Fruit fly (Drosophila melanogaster): ENCODE data around the gene CG33253.

CG33253 gene

dm6 chrX:19144785-19145422 is 38.3 kb upstream of the CG33253 start (continued):
- TF ChIP-seq otp (GFP tag; IDR thresholded peaks at IDR 0.05) (no peak), CG6683 (GFP tag; optimal IDR thresholded peaks at IDR 0.05) (no peak), CG32767 (GFP tag; IDR thresholded peaks at IDR 0.05) (no peak), CG8765 (GFP tag; IDR thresholded peaks at IDR 0.05) (no peak), CG17568 (GFP tag; optimal IDR thresholded peaks at IDR 0.05) (no peak), HLH3B (GFP tag; IDR thresholded peaks at IDR 0.05) (no peak), Sry-δ (GFP tag; optimal IDR thresholded peaks at IDR 0.05) (no peak), CG6765 (GFP tag; optimal IDR thresholded peaks at IDR 0.05) (no peak), Nf-YA (GFP tag; IDR thresholded peaks at IDR 0.05) (no peak), CG13894 (tag; optimal IDR thresholded peaks at IDR 0.05) (no peak), ap (GFP tag; IDR thresholded peaks at IDR 0.05) (no peak), aop (GFP tag; IDR thresholded peaks at IDR 0.05) (no peak), gfzf (GFP tag; optimal IDR thresholded peaks at IDR 0.05) (no peak), CG10209 (GFP tag; optimal IDR thresholded peaks at IDR 0.05) (no peak), Doc3 (GFP tag; IDR thresholded peaks at IDR 0.05; ENCODE audit: partially characterized antibody) (no peak), Lhr (GFP tag; optimal IDR thresholded peaks at IDR 0.05) (no peak), Dref (GFP tag; IDR thresholded peaks at IDR 0.05) (no peak), slbo (GFP tag; IDR thresholded peaks at IDR 0.05) (no peak), CG15696 (tag; optimal IDR thresholded peaks at IDR 0.05) (no peak), CG31441 (GFP tag; IDR thresholded peaks at IDR 0.05) (no peak), Max (GFP tag; optimal IDR thresholded peaks at IDR 0.05) (no peak), ranshi (GFP tag; IDR thresholded peaks at IDR 0.05) (0 out of 2 replicates have a peak, but pooled peaks have one; percentile 22), pb (GFP tag; optimal IDR thresholded peaks at IDR 0.05) (no peak), CG17802 (tag; optimal IDR thresholded peaks at IDR 0.05) (no peak), CG8290 (GFP tag; optimal IDR thresholded peaks at IDR 0.05) (no peak), CG8290 (tag; optimal IDR thresholded peaks at IDR 0.05) (no peak), CG12391 (tag; optimal IDR thresholded peaks at IDR 0.05) (no peak), onecut (GFP tag; IDR thresholded peaks at IDR 0.05) (no peak), CG13424 (tag; optimal IDR thresholded peaks at IDR 0.05) (peak; percentile 36), CG33557 (GFP tag; optimal IDR thresholded peaks at IDR 0.05) (no peak), rib (GFP tag; IDR thresholded peaks at IDR 0.05) (no peak), Dip3 (GFP tag; optimal IDR thresholded peaks at IDR 0.05) (no peak), CG17359 (tag; optimal IDR thresholded peaks at IDR 0.05) (peak; percentile 3), CG8944 (GFP tag; optimal IDR thresholded peaks at IDR 0.05) (no peak), CG4360 (GFP tag; IDR thresholded peaks at IDR 0.05) (no peak), sens-2 (GFP tag; IDR thresholded peaks at IDR 0.05) (no peak), CG8359 (GFP tag; optimal IDR thresholded peaks at IDR 0.05; ENCODE audit: borderline replicate concordance) (no peak), NK7.1 (GFP tag; optimal IDR thresholded peaks at IDR 0.05) (no peak), hbn (GFP tag; IDR thresholded peaks at IDR 0.05; ENCODE audit: partially characterized antibody) (no peak), CG10979 (tag; optimal IDR thresholded peaks at IDR 0.05) (peak; percentile 13), vvl (GFP tag; IDR thresholded peaks at IDR 0.05) (no peak), C15 (GFP tag; IDR thresholded peaks at IDR 0.05) (no peak), pros (GFP tag; optimal IDR thresholded peaks at IDR 0.05) (no peak), CG9215 (GFP tag; IDR thresholded peaks at IDR 0.05) (no peak), Oli (tag; optimal IDR thresholded peaks at IDR 0.05) (peak; percentile 24), zen2 (GFP tag; IDR thresholded peaks at IDR 0.05; ENCODE audit: partially characterized antibody) (no peak), CG17361 (GFP tag; IDR thresholded peaks at IDR 0.05) (peak; percentile 45; the same call in 2 of the 3 replicates), sob (GFP tag; IDR thresholded peaks at IDR 0.05) (no peak), CG8281 (tag; optimal IDR thresholded peaks at IDR 0.05) (peak; percentile 31), H2.0 (GFP tag; IDR thresholded peaks at IDR 0.05) (no peak), tx (GFP tag; optimal IDR thresholded peaks at IDR 0.05) (no peak)

Data from whole organism, embryonic.